Worm (Caenorhabditis elegans) whole organism, L4 larva: ENCODE data around the gene suex-1.

Source experiments
- D1046.2 ChIP-seq: fragments of 200-800 bp; sonication (Bioruptor generic); IDR thresholded peaks from 2 replicates; pipeline ENCODE4 v1.3.6; 2022; ENCODE audit warnings: missing genetic modification characterization, missing compliant biosample characterization
- T20F7.1 ChIP-seq: fragments of 200-800 bp; sonication (Bioruptor generic); optimal IDR thresholded peaks from 2 replicates; lab custom pipeline; 2018; ENCODE audit warnings: mild to moderate bottlenecking, missing genetic modification characterization, missing compliant biosample characterization
- Y105C5A.15 ChIP-seq: fragments of 200-800 bp; sonication (Bioruptor generic); IDR thresholded peaks from 2 replicates; pipeline ENCODE4 v1.3.6; 2022; ENCODE audit warnings: missing genetic modification characterization, missing compliant biosample characterization
- arid-1 ChIP-seq: fragments of 200-800 bp; sonication (Bioruptor generic); conservative IDR thresholded peaks from 2 replicates; pipeline ENCODE4 v1.3.6; 2022; ENCODE audit warnings: missing genetic modification reagents, missing genetic modification characterization, missing compliant biosample characterization
- egl-27 ChIP-seq: sonication (generic microtip); optimal IDR thresholded peaks from 3 replicates; lab custom pipeline; 2017; ENCODE audit warnings: missing biosample characterization, missing genetic modification reagents, missing genetic modification characterization
- fos-1 ChIP-seq: fragments of 150-350 bp; optimal IDR thresholded peaks from 2 replicates; lab custom pipeline; 2014; ENCODE audit warnings: missing biosample characterization, missing genetic modification characterization
- gei-8 ChIP-seq: fragments of 200-800 bp; sonication (Bioruptor generic); optimal IDR thresholded peaks from 2 replicates; lab custom pipeline; 2018; ENCODE audit warnings: mild to moderate bottlenecking, missing genetic modification characterization, missing compliant biosample characterization
- jun-1 ChIP-seq: fragments of 150-350 bp; optimal IDR thresholded peaks from 2 replicates; lab custom pipeline; 2014; ENCODE audit warnings: missing biosample characterization, missing genetic modification reagents, missing genetic modification characterization
- nhr-237 ChIP-seq: sonication (generic microtip); optimal IDR thresholded peaks from 2 replicates; lab custom pipeline; 2017; ENCODE audit warnings: missing biosample characterization, missing genetic modification characterization
- pha-4 ChIP-seq, 2 experiments: fragments of 150-350 bp in 1 of 2; fragments of 200-800 bp in 1 of 2; sonication (Bioruptor generic) in 1 of 2; IDR thresholded peaks in 1 of 2; optimal IDR thresholded peaks in 1 of 2; 2 replicates each; pipeline versions ENCODE4 v1.3.6 to Lab custom; 2014 to 2022; ENCODE audit warnings: missing genetic modification characterization in 2 of 2, missing genetic modification reagents in 2 of 2, missing biosample characterization in 1 of 2, missing compliant biosample characterization in 1 of 2
- rbr-2 ChIP-seq: sonication (generic microtip); optimal IDR thresholded peaks from 2 replicates; lab custom pipeline; 2016; ENCODE audit warnings: missing genotype, missing genetic modification characterization, missing compliant biosample characterization
- zip-11 ChIP-seq: fragments of 200-800 bp; sonication (Bioruptor generic); IDR thresholded peaks from 2 replicates; pipeline ENCODE4 v1.3.6; 2022; ENCODE audit warnings: missing genetic modification characterization, missing compliant biosample characterization

DNA sequence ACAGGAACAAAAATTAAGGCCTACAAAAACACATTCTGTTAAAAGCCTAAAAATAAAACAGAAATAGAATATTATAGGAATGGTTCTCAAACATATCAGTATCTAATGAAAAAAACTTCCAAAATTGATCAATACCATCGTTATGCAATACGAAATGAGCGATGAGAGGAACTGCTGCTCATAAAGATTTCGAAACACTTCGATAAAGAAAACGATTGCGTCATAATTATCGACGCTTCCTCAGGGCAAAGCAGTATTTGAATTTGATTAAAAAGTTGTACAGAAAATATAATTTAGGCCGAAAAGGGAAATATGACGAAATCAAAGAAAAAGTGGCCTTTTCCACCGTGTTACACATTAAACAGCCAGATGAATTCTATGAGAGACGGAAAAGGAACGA lies 20.0 kb upstream of the suex-1 start:
- TF ChIP-seq D1046.2 (GFP tag; lab: Robert Waterston, UW) (no peak), pha-4 (GFP tag; IDR thresholded peaks at IDR 0.05; lab: Robert Waterston, UW) (no peak), pha-4 (tag; optimal IDR thresholded peaks at IDR 0.05; lab: Kevin White, UChicago) (no peak), jun-1 (tag; lab: Kevin White, UChicago) (no peak), nhr-237 (tag; lab: Kevin White, UChicago) (no peak), zip-11 (GFP tag; lab: Robert Waterston, UW) (no peak), egl-27 (tag; lab: Kevin White, UChicago) (no peak), arid-1 (GFP tag; lab: Robert Waterston, UW) (no peak), Y105C5A.15 (GFP tag; lab: Robert Waterston, UW) (no peak), rbr-2 (tag; lab: Kevin White, UChicago) (no peak), gei-8 (no peak), fos-1 (tag; lab: Kevin White, UChicago) (no peak), T20F7.1 (no peak)
